Fruit fly (Drosophila melanogaster) whole organism, embryonic: ENCODE results near the gene CG32066.
A peak's percentile ranks its signal among the peaks of the same experiment; 100 is the strongest.

Source experiments
- ATbp ChIP-seq: fragments of 200-800 bp; sonication (Bioruptor generic); optimal IDR thresholded peaks from 2 replicates; lab custom pipeline; 2017; ENCODE audit warnings: missing biosample characterization, mild to moderate bottlenecking, missing genetic modification characterization, missing genetic modification reagents
- Aef1 ChIP-seq: fragments of 200-800 bp; sonication (Bioruptor generic); IDR thresholded peaks from 3 replicates; pipeline ENCODE4 v1.3.6; 2022; ENCODE audit warnings: missing biosample characterization, missing genetic modification characterization
- Atf-2 ChIP-seq: fragments of 200-800 bp; sonication (Bioruptor generic); optimal IDR thresholded peaks from 2 replicates; lab custom pipeline; 2016; ENCODE audit warnings: missing biosample characterization, missing genetic modification characterization
- CG10267 ChIP-seq: fragments of 200-800 bp; sonication (Bioruptor generic); optimal IDR thresholded peaks from 2 replicates; lab custom pipeline; 2018; ENCODE audit warnings: missing biosample characterization, mild to moderate bottlenecking, missing genetic modification characterization, moderate library complexity
- CG10462 ChIP-seq: fragments of 200-800 bp; sonication (Bioruptor generic); optimal IDR thresholded peaks from 2 replicates; lab custom pipeline; 2016; ENCODE audit warnings: missing biosample characterization, missing genetic modification characterization
- CG10979 ChIP-seq: fragments of 200-800 bp; sonication (Bioruptor generic); optimal IDR thresholded peaks from 2 replicates; lab custom pipeline; 2018; ENCODE audit warnings: missing biosample characterization, mild to moderate bottlenecking, missing genetic modification characterization, moderate library complexity
- CG11695 ChIP-seq: fragments of 200-800 bp; sonication (Bioruptor generic); IDR thresholded peaks from 3 replicates; pipeline ENCODE4 v1.3.6; 2022; ENCODE audit warnings: missing biosample characterization, missing genetic modification characterization
- CG12299 ChIP-seq: fragments of 200-800 bp; sonication (Bioruptor generic); optimal IDR thresholded peaks from 2 replicates; lab custom pipeline; 2018; ENCODE audit warnings: missing biosample characterization, mild to moderate bottlenecking, missing genetic modification characterization
- CG13296 ChIP-seq: fragments of 200-800 bp; sonication (Bioruptor generic); optimal IDR thresholded peaks from 3 replicates; lab custom pipeline; 2018; ENCODE audit warnings: missing biosample characterization, mild to moderate bottlenecking, missing genetic modification characterization
- CG15601 ChIP-seq: fragments of 200-800 bp; sonication (Bioruptor generic); optimal IDR thresholded peaks from 3 replicates; lab custom pipeline; 2019; ENCODE audit warnings: missing biosample characterization, mild to moderate bottlenecking, missing genetic modification characterization, moderate library complexity
- CG18262 ChIP-seq: fragments of 200-800 bp; optimal IDR thresholded peaks from 3 replicates; lab custom pipeline; 2019; ENCODE audit warnings: missing biosample characterization, mild to moderate bottlenecking, missing genetic modification characterization, moderate library complexity
- CG2199 ChIP-seq: fragments of 200-800 bp; sonication (Bioruptor generic); IDR thresholded peaks from 3 replicates; pipeline ENCODE4 v1.3.6; 2022; ENCODE audit warnings: missing biosample characterization, missing genetic modification characterization
- CG2678 ChIP-seq: fragments of 200-800 bp; sonication (Bioruptor generic); optimal IDR thresholded peaks from 3 replicates; lab custom pipeline; 2019; ENCODE audit warnings: missing biosample characterization, mild to moderate bottlenecking, missing genetic modification characterization, moderate library complexity
- CG2889 ChIP-seq: fragments of 200-800 bp; sonication (Bioruptor generic); IDR thresholded peaks from 3 replicates; pipeline ENCODE4 v1.3.6; 2022; ENCODE audit warnings: missing biosample characterization, missing genetic modification characterization
- CG31365 ChIP-seq: fragments of 200-800 bp; sonication (Bioruptor generic); optimal IDR thresholded peaks from 2 replicates; lab custom pipeline; 2018; ENCODE audit warnings: missing biosample characterization, mild to moderate bottlenecking, missing genetic modification characterization
- CG3995 ChIP-seq: fragments of 200-800 bp; sonication (Bioruptor generic); optimal IDR thresholded peaks from 3 replicates; lab custom pipeline; 2016; ENCODE audit warnings: missing biosample characterization, missing genetic modification characterization
- CG4730 ChIP-seq: fragments of 200-800 bp; sonication (Bioruptor generic); IDR thresholded peaks from 2 replicates; pipeline ENCODE4 v1.3.6; 2022; ENCODE audit warnings: missing biosample characterization, missing genetic modification characterization
- CG6175 ChIP-seq: fragments of 200-800 bp; sonication (Bioruptor generic); IDR thresholded peaks from 3 replicates; pipeline ENCODE4 v1.3.6; 2022; ENCODE audit warnings: missing biosample characterization, missing genetic modification characterization
- CG6791 ChIP-seq: fragments of 200-800 bp; sonication (Bioruptor generic); IDR thresholded peaks from 3 replicates; pipeline ENCODE4 v1.3.6; 2022; ENCODE audit warnings: missing biosample characterization, missing genetic modification characterization; ENCODE audit not compliant: partially characterized antibody
- CG7786 ChIP-seq: fragments of 200-800 bp; sonication (Bioruptor generic); optimal IDR thresholded peaks from 2 replicates; lab custom pipeline; 2016; ENCODE audit warnings: missing biosample characterization, missing genetic modification characterization
- CG8089 ChIP-seq: fragments of 200-800 bp; sonication (Bioruptor generic); optimal IDR thresholded peaks from 3 replicates; lab custom pipeline; 2016; ENCODE audit warnings: missing biosample characterization, missing genetic modification characterization
- CG8924 ChIP-seq: fragments of 200-800 bp; optimal IDR thresholded peaks from 3 replicates; lab custom pipeline; 2019; ENCODE audit warnings: missing biosample characterization, mild to moderate bottlenecking, missing genetic modification characterization, moderate library complexity
- CG9437 ChIP-seq: fragments of 200-800 bp; sonication (Bioruptor generic); optimal IDR thresholded peaks from 2 replicates; lab custom pipeline; 2018; ENCODE audit warnings: missing biosample characterization, mild to moderate bottlenecking, missing genetic modification characterization
- D19A ChIP-seq: fragments of 200-800 bp; optimal IDR thresholded peaks from 3 replicates; lab custom pipeline; 2019; ENCODE audit warnings: missing biosample characterization, mild to moderate bottlenecking, missing genetic modification characterization, moderate library complexity
- Dad ChIP-seq: fragments of 200-800 bp; sonication (Bioruptor generic); optimal IDR thresholded peaks from 3 replicates; lab custom pipeline; 2016; ENCODE audit warnings: missing biosample characterization, missing genetic modification characterization
- Fer1 ChIP-seq: fragments of 200-800 bp; sonication (Bioruptor generic); optimal IDR thresholded peaks from 2 replicates; lab custom pipeline; 2017; ENCODE audit warnings: missing biosample characterization, mild to moderate bottlenecking, missing genetic modification characterization
- Kr ChIP-seq: fragments of 200-800 bp; sonication (Bioruptor generic); optimal IDR thresholded peaks from 2 replicates; lab custom pipeline; 2017; ENCODE audit warnings: missing biosample characterization, mild to moderate bottlenecking, missing genetic modification characterization
- Mrtf ChIP-seq: fragments of 200-800 bp; sonication (Bioruptor generic); IDR thresholded peaks from 3 replicates; pipeline ENCODE4 v1.3.6; 2022; ENCODE audit warnings: missing biosample characterization, missing genetic modification characterization
- NK7.1 ChIP-seq: fragments of 200-800 bp; sonication (Bioruptor generic); optimal IDR thresholded peaks from 3 replicates; lab custom pipeline; 2016; ENCODE audit warnings: missing biosample characterization, missing genetic modification characterization
- Opbp ChIP-seq: fragments of 200-800 bp; sonication (Bioruptor generic); IDR thresholded peaks from 3 replicates; pipeline ENCODE4 v1.3.6; 2022; ENCODE audit warnings: missing biosample characterization, missing genetic modification characterization; ENCODE audit not compliant: partially characterized antibody
- Rfx ChIP-seq: fragments of 200-800 bp; sonication (Bioruptor generic); IDR thresholded peaks from 2 replicates; pipeline ENCODE4 v1.3.6; 2022; ENCODE audit warnings: missing biosample characterization, missing genetic modification characterization
- Xrp1 ChIP-seq: fragments of 200-800 bp; sonication (Bioruptor generic); IDR thresholded peaks from 2 replicates; pipeline ENCODE4 v1.3.6; 2022; ENCODE audit warnings: missing biosample characterization, missing genetic modification characterization
- cg ChIP-seq: fragments of 200-800 bp; sonication (Bioruptor generic); optimal IDR thresholded peaks from 3 replicates; lab custom pipeline; 2019; ENCODE audit warnings: missing biosample characterization, mild to moderate bottlenecking, missing genetic modification characterization, moderate library complexity
- croc ChIP-seq: fragments of 200-800 bp; sonication (Bioruptor generic); conservative IDR thresholded peaks from 3 replicates; pipeline ENCODE4 v1.3.6; 2022; ENCODE audit warnings: missing biosample characterization, missing genetic modification characterization
- dmrt99B ChIP-seq: fragments of 200-800 bp; sonication (Bioruptor generic); optimal IDR thresholded peaks from 2 replicates; lab custom pipeline; 2018; ENCODE audit warnings: missing biosample characterization, mild to moderate bottlenecking, missing genetic modification characterization, moderate library complexity
- ems ChIP-seq: fragments of 200-800 bp; sonication (Bioruptor generic); optimal IDR thresholded peaks from 3 replicates; lab custom pipeline; 2016; ENCODE audit warnings: missing biosample characterization, missing genetic modification characterization
- eyg ChIP-seq: fragments of 200-800 bp; sonication (Bioruptor generic); optimal IDR thresholded peaks from 3 replicates; lab custom pipeline; 2016; ENCODE audit warnings: missing biosample characterization, missing genetic modification characterization
- gem ChIP-seq: fragments of 200-800 bp; sonication (Bioruptor generic); optimal IDR thresholded peaks from 2 replicates; lab custom pipeline; 2019; ENCODE audit warnings: missing biosample characterization, mild to moderate bottlenecking, missing genetic modification characterization, moderate library complexity
- lola ChIP-seq, 3 experiments: fragments of >200 bp in 2 of 3; fragments of 200-800 bp in 1 of 3; sonication (Bioruptor generic) in 1 of 3; optimal IDR thresholded peaks; 2 replicates each; lab custom pipeline; 2017 to 2019; ENCODE audit warnings: missing biosample characterization in 3 of 3, missing genetic modification characterization in 3 of 3, mild to moderate bottlenecking in 1 of 3, moderate library complexity in 1 of 3
- p53 ChIP-seq: fragments of 200-800 bp; sonication (Bioruptor generic); optimal IDR thresholded peaks from 2 replicates; lab custom pipeline; 2016; ENCODE audit warnings: missing biosample characterization, missing genetic modification characterization
- pho ChIP-seq: fragments of 200-800 bp; sonication (Bioruptor generic); optimal IDR thresholded peaks from 2 replicates; lab custom pipeline; 2016; ENCODE audit warnings: missing biosample characterization, missing genetic modification characterization
- ranshi ChIP-seq: fragments of 200-800 bp; sonication (Bioruptor generic); IDR thresholded peaks from 2 replicates; pipeline ENCODE4 v1.3.6; 2022; ENCODE audit warnings: missing biosample characterization, missing genetic modification characterization
- run ChIP-seq: fragments of 200-800 bp; sonication (Bioruptor generic); optimal IDR thresholded peaks from 3 replicates; lab custom pipeline; 2018; ENCODE audit warnings: missing biosample characterization, mild to moderate bottlenecking, missing genetic modification characterization
- scrt ChIP-seq: fragments of 200-800 bp; sonication (Bioruptor generic); optimal IDR thresholded peaks from 2 replicates; lab custom pipeline; 2018; ENCODE audit warnings: missing biosample characterization, mild to moderate bottlenecking, missing genetic modification characterization, moderate library complexity
- sima ChIP-seq: fragments of 200-800 bp; sonication (Bioruptor generic); optimal IDR thresholded peaks from 2 replicates; lab custom pipeline; 2016; ENCODE audit warnings: missing biosample characterization, missing genetic modification characterization
- sr ChIP-seq: fragments of 200-800 bp; sonication (Bioruptor generic); IDR thresholded peaks from 3 replicates; pipeline ENCODE4 v1.3.6; 2022; ENCODE audit warnings: missing biosample characterization, missing genetic modification characterization
- tap ChIP-seq: fragments of 200-800 bp; optimal IDR thresholded peaks from 3 replicates; lab custom pipeline; 2019; ENCODE audit warnings: missing biosample characterization, mild to moderate bottlenecking, missing genetic modification characterization, moderate library complexity
- vfl ChIP-seq: fragments of 200-800 bp; sonication (Bioruptor generic); optimal IDR thresholded peaks from 2 replicates; lab custom pipeline; 2016; ENCODE audit warnings: missing biosample characterization, missing genetic modification characterization
- wdn ChIP-seq: fragments of 200-800 bp; sonication (Bioruptor generic); IDR thresholded peaks from 2 replicates; pipeline ENCODE4 v1.3.6; 2022; ENCODE audit warnings: missing biosample characterization, missing genetic modification characterization
- wor ChIP-seq: fragments of 200-800 bp; sonication (Bioruptor generic); IDR thresholded peaks from 2 replicates; pipeline ENCODE4 v1.3.6; 2022; ENCODE audit warnings: missing biosample characterization, missing genetic modification characterization

Gene CG32066

dm6 chr3L:10659993-10660743 is 645 bp downstream of the CG32066 start:
- TF ChIP-seq vfl (no peak), p53 (GFP tag; lab: Kevin White, UChicago) (no peak), cg (GFP tag; lab: Kevin White, UChicago) (peak; percentile 62), CG10979 (tag; lab: Kevin White, UChicago) (peak; percentile 48), Dad (GFP tag; lab: Kevin White, UChicago) (no peak), ranshi (GFP tag; lab: Robert Waterston, UW) (no peak), CG15601 (tag; lab: Kevin White, UChicago) (peak; percentile 25), scrt (GFP tag; lab: Kevin White, UChicago) (no peak), NK7.1 (no peak), CG6791 (GFP tag; lab: Robert Waterston, UW) (no peak), CG7786 (GFP tag; lab: Kevin White, UChicago) (no peak), D19A (tag; lab: Kevin White, UChicago) (peak; percentile 24), CG3995 (GFP tag; lab: Kevin White, UChicago) (no peak), CG31365 (tag; lab: Kevin White, UChicago) (no peak), CG2889 (no peak), pho (GFP tag; lab: Kevin White, UChicago) (no peak), CG9437 (GFP tag; lab: Kevin White, UChicago) (no peak), wdn (GFP tag; lab: Robert Waterston, UW) (no peak), eyg (no peak), CG13296 (GFP tag; lab: Kevin White, UChicago) (no peak), CG2199 (GFP tag; lab: Robert Waterston, UW) (no peak; the same call in 2 of the 3 replicates), CG18262 (tag; lab: Kevin White, UChicago) (peak; percentile 52), CG10267 (tag; lab: Kevin White, UChicago) (peak; percentile 11), CG8089 (GFP tag; lab: Kevin White, UChicago) (no peak), lola (GFP tag; optimal IDR thresholded peaks at IDR 0.05; lab: Kevin White, UChicago) (peak in 1 of 3 experiments; percentile 42), Opbp (GFP tag; lab: Robert Waterston, UW) (no peak), ATbp (GFP tag; lab: Kevin White, UChicago) (no peak), Rfx (no peak), gem (peak; percentile 52), ems (no peak), wor (no peak), croc (GFP tag; lab: Robert Waterston, UW) (no peak), Xrp1 (GFP tag; lab: Robert Waterston, UW) (peak; percentile 39; the same call in 1 of the 2 replicates), CG2678 (tag; lab: Kevin White, UChicago) (peak; percentile 30), sima (GFP tag; lab: Kevin White, UChicago) (no peak), dmrt99B (tag; lab: Kevin White, UChicago) (peak; percentile 18), sr (GFP tag; lab: Robert Waterston, UW) (no peak), CG8924 (tag; lab: Kevin White, UChicago) (no peak), CG6175 (no peak), Aef1 (GFP tag; lab: Robert Waterston, UW) (no peak), CG10462 (GFP tag; lab: Kevin White, UChicago) (no peak), Kr (GFP tag; lab: Kevin White, UChicago) (peak; percentile 37), Mrtf (GFP tag; lab: Robert Waterston, UW) (no peak), tap (tag; lab: Kevin White, UChicago) (peak; percentile 32), run (tag; lab: Kevin White, UChicago) (no peak), Atf-2 (no peak), CG12299 (no peak), CG11695 (GFP tag; lab: Robert Waterston, UW) (no peak), CG4730 (GFP tag; lab: Robert Waterston, UW) (no peak), Fer1 (no peak)
